Fruit fly (Drosophila melanogaster): ENCODE data around the gene ymp.
A peak's percentile ranks its signal among the peaks of the same experiment; 100 is the strongest.

ymp gene

DNA sequence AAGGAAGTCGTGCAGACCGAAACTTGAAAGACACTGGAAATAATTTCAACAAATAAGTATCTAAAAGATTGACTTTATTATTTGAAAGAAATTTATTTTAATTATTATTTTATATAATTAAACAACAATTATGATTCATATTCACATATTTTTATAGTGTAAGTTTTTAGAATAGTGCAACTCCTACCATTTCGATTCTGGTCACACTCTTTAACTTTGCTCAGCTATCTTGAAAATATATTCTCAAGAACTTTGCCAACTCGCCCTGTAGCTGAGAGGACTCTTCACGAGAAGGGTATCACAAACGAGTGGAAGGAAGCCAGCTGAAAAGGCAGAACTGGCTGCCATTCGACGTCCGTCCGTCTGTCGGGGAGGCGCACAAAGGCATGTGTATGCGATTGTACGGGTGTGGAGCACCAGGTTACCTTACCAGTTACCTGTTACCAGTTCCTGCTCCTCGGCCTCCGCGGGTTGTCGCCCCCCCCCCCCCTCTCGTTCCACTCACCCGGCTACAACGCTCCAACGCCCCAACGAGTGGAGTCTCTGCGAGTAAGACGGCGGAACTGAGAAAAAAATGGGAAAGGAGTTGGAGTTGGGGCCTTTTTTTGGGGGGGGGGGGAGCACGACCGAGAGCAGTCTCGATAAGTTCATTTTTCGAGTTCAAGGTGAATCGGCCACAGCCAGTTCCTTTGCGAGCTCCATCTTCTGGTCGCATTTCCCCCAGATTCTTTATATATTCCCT, 53.4 kb downstream of the ymp start (continued):
- TF ChIP-seq CG14050 (GFP tag; IDR thresholded peaks at IDR 0.05): no peak
- no peak for TF ChIP-seq CG18011 (GFP tag; optimal IDR thresholded peaks at IDR 0.05)
- peak; percentile 71 for TF ChIP-seq nom (GFP tag; optimal IDR thresholded peaks at IDR 0.05)
- TF ChIP-seq CG11247 (GFP tag; IDR thresholded peaks at IDR 0.05): no peak
- no peak for TF ChIP-seq odd (GFP tag; optimal IDR thresholded peaks at IDR 0.05)
- TF ChIP-seq Optix (GFP tag; IDR thresholded peaks at IDR 0.05): no peak
- TF ChIP-seq CG11456 (GFP tag; IDR thresholded peaks at IDR 0.05): 0 out of 3 replicates have a peak, but pooled peaks have one; percentile 32
- no peak for TF ChIP-seq CG11085 (GFP tag; IDR thresholded peaks at IDR 0.05)
- 0 out of 2 replicates have a peak, but pooled peaks have one; percentile 10 for TF ChIP-seq Xrp1 (GFP tag; IDR thresholded peaks at IDR 0.05)
- peak; percentile 4 for TF ChIP-seq CG2678 (tag; optimal IDR thresholded peaks at IDR 0.05)
- no peak for TF ChIP-seq CG11093 (GFP tag; IDR thresholded peaks at IDR 0.05)
- no peak for TF ChIP-seq cwo (GFP tag; optimal IDR thresholded peaks at IDR 0.05)
- no peak for TF ChIP-seq Antp (GFP tag; optimal IDR thresholded peaks at IDR 0.05)
- no peak for TF ChIP-seq abd-A (tag; optimal IDR thresholded peaks at IDR 0.05)
- peak; percentile 76 for TF ChIP-seq Hr39 (optimal IDR thresholded peaks at IDR 0.05)
- TF ChIP-seq tll (GFP tag; optimal IDR thresholded peaks at IDR 0.05): no peak
- TF ChIP-seq CG10565 (GFP tag; optimal IDR thresholded peaks at IDR 0.05): no peak
- TF ChIP-seq shn (GFP tag; optimal IDR thresholded peaks at IDR 0.05): no peak
- TF ChIP-seq Ets65A (GFP tag): peak; percentile 65
- TF ChIP-seq CG14667 (GFP tag; IDR thresholded peaks at IDR 0.05): no peak
- no peak for TF ChIP-seq HHEX (GFP tag; optimal IDR thresholded peaks at IDR 0.05)
- TF ChIP-seq CG18599 (GFP tag; optimal IDR thresholded peaks at IDR 0.05): peak; percentile 15
- TF ChIP-seq CG1647 (GFP tag; optimal IDR thresholded peaks at IDR 0.05): no peak
- TF ChIP-seq Drgx (GFP tag; IDR thresholded peaks at IDR 0.05): peak; percentile 60
- peak; percentile 14 for TF ChIP-seq CG11504 (tag; optimal IDR thresholded peaks at IDR 0.05)
- no peak for TF ChIP-seq Mes4 (GFP tag; optimal IDR thresholded peaks at IDR 0.05)
- TF ChIP-seq Bteb2 (GFP tag; optimal IDR thresholded peaks at IDR 0.05): no peak
- TF ChIP-seq Ravus (GFP tag; IDR thresholded peaks at IDR 0.05): no peak

DNA sequence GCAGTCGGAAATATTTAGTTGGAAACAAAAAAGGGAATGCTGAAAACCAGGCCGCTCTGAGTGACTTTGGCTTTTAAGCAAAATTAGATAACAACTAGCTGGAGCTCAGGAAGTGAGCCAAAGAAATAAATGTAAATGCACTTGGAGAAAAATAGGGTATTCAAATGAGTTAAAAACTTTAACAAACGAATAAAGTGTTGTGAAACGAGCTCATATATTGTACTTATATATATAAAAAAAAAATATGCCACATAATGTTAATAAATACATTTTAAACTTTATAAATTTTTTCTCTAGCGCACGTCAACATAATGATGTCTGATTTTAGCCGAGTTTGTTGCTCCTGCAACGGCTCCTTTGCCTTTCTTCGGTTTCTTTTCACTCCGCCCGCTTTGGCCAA, 56.7 kb downstream of the ymp start:
- TF ChIP-seq CG1603 (tag; optimal IDR thresholded peaks at IDR 0.05) (no peak), CG15269 (tag; optimal IDR thresholded peaks at IDR 0.05) (peak; percentile 4), Ets65A (GFP tag) (peak; percentile 14), Sox102F (GFP tag; optimal IDR thresholded peaks at IDR 0.05) (peak; percentile 29), gem (tag; optimal IDR thresholded peaks at IDR 0.05) (peak; percentile 14), CG18764 (GFP tag; optimal IDR thresholded peaks at IDR 0.05) (no peak), Hr51 (GFP tag; optimal IDR thresholded peaks at IDR 0.05) (peak in 1 of 2 experiments; percentile 16)

DNA sequence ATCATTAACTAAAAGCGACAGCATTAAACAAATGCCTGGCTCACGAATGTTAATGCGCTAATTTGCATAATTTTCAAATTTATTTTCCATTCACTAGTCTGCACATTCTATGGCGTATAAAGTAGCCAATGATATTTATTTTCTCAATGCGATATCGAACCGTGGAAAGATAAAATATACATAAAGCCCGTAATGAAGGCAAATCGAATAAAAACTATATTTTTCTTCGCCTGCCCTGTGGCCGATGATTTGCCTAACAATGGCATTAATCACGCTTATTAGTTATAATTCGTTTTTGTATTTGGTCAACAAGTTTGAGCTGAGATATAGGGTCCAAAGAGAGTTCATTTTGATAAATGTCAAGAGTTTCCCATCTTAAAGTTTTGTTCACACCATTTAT, 58.5 kb downstream of the ymp start:
- TF ChIP-seq dimm (GFP tag; IDR thresholded peaks at IDR 0.05): no peak
- peak; percentile 69 for TF ChIP-seq oc (tag; optimal IDR thresholded peaks at IDR 0.05)
- TF ChIP-seq CG8765 (GFP tag; IDR thresholded peaks at IDR 0.05): no peak
- no peak for TF ChIP-seq CG6254 (GFP tag; optimal IDR thresholded peaks at IDR 0.05)
- peak; percentile 34 for TF ChIP-seq gsb-n (tag; optimal IDR thresholded peaks at IDR 0.05)
- no peak for TF ChIP-seq CG1603 (tag; optimal IDR thresholded peaks at IDR 0.05)
- no peak for TF ChIP-seq CG31224 (GFP tag; IDR thresholded peaks at IDR 0.05)
- no peak for TF ChIP-seq fru (optimal IDR thresholded peaks at IDR 0.05)
- TF ChIP-seq abd-A (tag; optimal IDR thresholded peaks at IDR 0.05): peak; percentile 62
- peak; percentile 57 for TF ChIP-seq sens (GFP tag)
- peak; percentile 79 for TF ChIP-seq Awh (GFP tag; IDR thresholded peaks at IDR 0.05)
- no peak for TF ChIP-seq dan (GFP tag; IDR thresholded peaks at IDR 0.05)
- TF ChIP-seq sd (tag; optimal IDR thresholded peaks at IDR 0.05): peak; percentile 33
- TF ChIP-seq CG6765 (GFP tag; optimal IDR thresholded peaks at IDR 0.05): no peak
- no peak for TF ChIP-seq gt (GFP tag; IDR thresholded peaks at IDR 0.05)
- TF ChIP-seq org-1 (GFP tag; optimal IDR thresholded peaks at IDR 0.05): no peak
- 0 out of 4 replicates have a peak, but pooled peaks have one; percentile 25 for TF ChIP-seq chinmo (GFP tag; IDR thresholded peaks at IDR 0.05; ENCODE audit: partially characterized antibody)

Data from whole organism, embryonic.